Worm (Caenorhabditis elegans) whole organism, L4 larva: ENCODE results near the gene gta-1.

ENCODE experiments used
- F49E8.2 ChIP-seq: sonication (generic microtip); optimal IDR thresholded peaks from 2 replicates; lab custom pipeline; 2016; ENCODE audit warnings: missing compliant biosample characterization, mild to moderate bottlenecking, missing genetic modification characterization, borderline replicate concordance
- Y48G9A.11 ChIP-seq: fragments of 200-800 bp; sonication (Bioruptor generic); IDR thresholded peaks from 2 replicates; pipeline ENCODE4 v1.3.6; 2022; ENCODE audit warnings: missing genetic modification reagents, missing genetic modification characterization, missing compliant biosample characterization
- ZK337.2 ChIP-seq: fragments of 200-800 bp; sonication (Bioruptor generic); IDR thresholded peaks from 2 replicates; pipeline ENCODE4 v1.3.6; 2022; ENCODE audit warnings: missing genetic modification reagents, missing genetic modification characterization, missing compliant biosample characterization
- ama-1 ChIP-seq: fragments of 150-350 bp; optimal IDR thresholded peaks from 2 replicates; lab custom pipeline; 2014; ENCODE audit warnings: inconsistent platforms, mixed read lengths
- ceh-32 ChIP-seq: sonication (generic microtip); optimal IDR thresholded peaks from 2 replicates; lab custom pipeline; 2016; ENCODE audit warnings: mild to moderate bottlenecking, missing genetic modification characterization, missing compliant biosample characterization; ENCODE audit not compliant: poor library complexity
- dpl-1 ChIP-seq: fragments of 150-350 bp; optimal IDR thresholded peaks from 2 replicates; lab custom pipeline; 2014; ENCODE audit warnings: missing biosample characterization, missing genetic modification reagents, missing genetic modification characterization
- egl-43 ChIP-seq: fragments of 200-800 bp; sonication (Bioruptor generic); IDR thresholded peaks from 2 replicates; pipeline ENCODE4 v1.3.6; 2022; ENCODE audit warnings: missing genetic modification reagents, missing genetic modification characterization, missing compliant biosample characterization
- lsy-2 ChIP-seq, 2 experiments: fragments of 150-350 bp in 1 of 2; sonication (generic microtip) in 1 of 2; optimal IDR thresholded peaks; 2 replicates each; lab custom pipeline; 2014 to 2017; ENCODE audit warnings: missing biosample characterization in 2 of 2, missing genetic modification characterization in 2 of 2
- nhr-237 ChIP-seq: sonication (generic microtip); optimal IDR thresholded peaks from 2 replicates; lab custom pipeline; 2017; ENCODE audit warnings: missing biosample characterization, missing genetic modification characterization
- pqm-1 ChIP-seq: sonication (generic microtip); optimal IDR thresholded peaks from 2 replicates; lab custom pipeline; 2017; ENCODE audit warnings: missing biosample characterization, missing genetic modification characterization
- skn-1 ChIP-seq: fragments of 150-350 bp; optimal IDR thresholded peaks from 2 replicates; lab custom pipeline; 2014; ENCODE audit warnings: missing biosample characterization, missing genetic modification characterization
- snpc-4 ChIP-seq: fragments of 150-350 bp; optimal IDR thresholded peaks from 2 replicates; lab custom pipeline; 2014; ENCODE audit warnings: missing biosample characterization, missing genetic modification characterization
- vab-7 ChIP-seq: fragments of 200-800 bp; sonication (Bioruptor generic); IDR thresholded peaks from 2 replicates; pipeline ENCODE4 v1.3.6; 2022; ENCODE audit warnings: missing genetic modification reagents, missing genetic modification characterization, missing compliant biosample characterization
- zip-2 ChIP-seq: fragments of 150-350 bp; optimal IDR thresholded peaks from 2 replicates; lab custom pipeline; 2014; ENCODE audit warnings: missing biosample characterization, missing genetic modification characterization

DNA sequence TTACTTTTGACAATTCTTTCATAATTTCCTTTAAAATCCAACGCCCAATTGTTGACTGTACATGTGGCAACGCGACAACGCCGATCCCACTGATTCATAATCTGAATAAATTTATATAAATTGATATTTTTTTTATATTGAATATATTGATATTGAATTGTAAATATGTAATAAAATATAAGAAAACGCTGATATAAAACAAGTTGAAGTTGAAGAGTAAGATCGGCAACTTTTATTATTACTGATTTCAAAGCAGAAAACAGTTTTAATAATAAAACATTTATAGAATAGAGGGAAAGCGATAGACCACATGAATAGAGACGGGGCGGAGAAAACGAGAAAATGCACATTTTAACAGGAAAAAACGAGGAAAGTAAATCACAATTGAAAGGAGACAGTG is 38.7 kb downstream of the gta-1 start, which contains the start of gene qns-1:
- TF ChIP-seq ama-1 (lab: Kevin White, UChicago) (no peak), skn-1 (tag; lab: Kevin White, UChicago) (no peak), vab-7 (no peak), egl-43 (GFP tag; lab: Robert Waterston, UW) (no peak), pqm-1 (tag; lab: Kevin White, UChicago) (no peak), ZK337.2 (GFP tag; lab: Robert Waterston, UW) (no peak), dpl-1 (GFP tag; lab: Kevin White, UChicago) (no peak), Y48G9A.11 (GFP tag; lab: Robert Waterston, UW) (no peak), ceh-32 (tag; lab: Kevin White, UChicago) (no peak), F49E8.2 (tag; lab: Kevin White, UChicago) (no peak), lsy-2 (tag; optimal IDR thresholded peaks at IDR 0.05; lab: Kevin White, UChicago) (no peak), zip-2 (tag; lab: Kevin White, UChicago) (no peak), nhr-237 (tag; lab: Kevin White, UChicago) (no peak), snpc-4 (tag; lab: Kevin White, UChicago) (no peak)
